Fruit fly (Drosophila melanogaster) whole organism, embryonic: ENCODE measurements around the gene Lst8.

Experiments
- Ada2b ChIP-seq: fragments of 200-800 bp; sonication (Bioruptor generic); IDR thresholded peaks from 2 replicates; pipeline ENCODE4 v1.3.6; 2022; ENCODE audit warnings: missing biosample characterization, missing genetic modification characterization
- Atf3 ChIP-seq: fragments of 200-800 bp; sonication (Bioruptor generic); optimal IDR thresholded peaks from 3 replicates; lab custom pipeline; 2016; ENCODE audit warnings: missing biosample characterization, missing genetic modification characterization
- B-H2 ChIP-seq: fragments of 200-800 bp; sonication (Bioruptor generic); optimal IDR thresholded peaks from 2 replicates; lab custom pipeline; 2018; ENCODE audit warnings: missing biosample characterization, mild to moderate bottlenecking, missing genetic modification characterization
- Bdp1 ChIP-seq: fragments of 200-800 bp; sonication (Bioruptor generic); optimal IDR thresholded peaks from 3 replicates; lab custom pipeline; 2016; ENCODE audit warnings: missing biosample characterization, missing genetic modification characterization
- BtbVII ChIP-seq: fragments of 200-800 bp; sonication (Bioruptor generic); optimal IDR thresholded peaks from 3 replicates; lab custom pipeline; 2017; ENCODE audit warnings: missing biosample characterization, mild to moderate bottlenecking, missing genetic modification characterization
- CG10543 ChIP-seq: fragments of 200-800 bp; sonication (Bioruptor generic); optimal IDR thresholded peaks from 3 replicates; lab custom pipeline; 2017; ENCODE audit warnings: missing biosample characterization, mild to moderate bottlenecking, missing genetic modification characterization, moderate library complexity
- CG10654 ChIP-seq: fragments of 200-800 bp; sonication (Bioruptor generic); optimal IDR thresholded peaks from 2 replicates; lab custom pipeline; 2016; ENCODE audit warnings: missing biosample characterization, missing genetic modification characterization
- CG12071 ChIP-seq: fragments of 200-800 bp; sonication (Bioruptor generic); optimal IDR thresholded peaks from 3 replicates; lab custom pipeline; 2018; ENCODE audit warnings: missing biosample characterization, mild to moderate bottlenecking, missing genetic modification characterization
- CG15073 ChIP-seq: fragments of 200-800 bp; sonication (Bioruptor generic); optimal IDR thresholded peaks from 2 replicates; lab custom pipeline; 2016; ENCODE audit warnings: missing biosample characterization, missing genetic modification characterization
- CG2120 ChIP-seq: fragments of 200-800 bp; sonication (Bioruptor generic); optimal IDR thresholded peaks from 3 replicates; lab custom pipeline; 2016; ENCODE audit warnings: missing biosample characterization, missing genetic modification characterization
- CG30020 ChIP-seq: fragments of 200-800 bp; optimal IDR thresholded peaks from 2 replicates; lab custom pipeline; 2019; ENCODE audit warnings: missing biosample characterization, mild to moderate bottlenecking, missing genetic modification characterization, moderate library complexity
- CG30403 ChIP-seq: fragments of 200-800 bp; sonication (Bioruptor generic); optimal IDR thresholded peaks from 3 replicates; lab custom pipeline; 2016; ENCODE audit warnings: missing biosample characterization, missing genetic modification characterization
- CG32532 ChIP-seq: fragments of 200-800 bp; sonication (Bioruptor generic); IDR thresholded peaks from 2 replicates; pipeline ENCODE4 v1.3.6; 2022; ENCODE audit warnings: missing biosample characterization, missing genetic modification characterization
- CG32767 ChIP-seq: fragments of 200-800 bp; sonication (Bioruptor generic); IDR thresholded peaks from 2 replicates; pipeline ENCODE4 v1.3.6; 2022; ENCODE audit warnings: missing biosample characterization, missing genetic modification characterization
- CG34224 ChIP-seq: fragments of 200-800 bp; sonication (Bioruptor generic); IDR thresholded peaks from 3 replicates; pipeline ENCODE4 v1.3.6; 2022; ENCODE audit warnings: missing biosample characterization, missing genetic modification characterization; ENCODE audit not compliant: partially characterized antibody
- CG4282 ChIP-seq: fragments of 200-800 bp; sonication (Bioruptor generic); optimal IDR thresholded peaks from 2 replicates; lab custom pipeline; 2016; ENCODE audit warnings: missing biosample characterization, missing genetic modification characterization
- CG4424 ChIP-seq: fragments of 200-800 bp; sonication (Bioruptor generic); optimal IDR thresholded peaks from 3 replicates; lab custom pipeline; 2016; ENCODE audit warnings: missing biosample characterization, missing genetic modification characterization
- CG5180 ChIP-seq: fragments of 200-800 bp; sonication (Bioruptor generic); optimal IDR thresholded peaks from 3 replicates; lab custom pipeline; 2017; ENCODE audit warnings: missing biosample characterization, missing genetic modification characterization, mild to moderate bottlenecking, moderate library complexity, missing genetic modification reagents
- CG6175 ChIP-seq: fragments of 200-800 bp; sonication (Bioruptor generic); IDR thresholded peaks from 3 replicates; pipeline ENCODE4 v1.3.6; 2022; ENCODE audit warnings: missing biosample characterization, missing genetic modification characterization
- CG8388 ChIP-seq: fragments of 200-800 bp; sonication (Bioruptor generic); optimal IDR thresholded peaks from 2 replicates; lab custom pipeline; 2019; ENCODE audit warnings: missing biosample characterization, mild to moderate bottlenecking, missing genetic modification characterization, moderate library complexity
- CG8944 ChIP-seq: fragments of 200-800 bp; sonication (Bioruptor generic); optimal IDR thresholded peaks from 3 replicates; lab custom pipeline; 2016; ENCODE audit warnings: missing biosample characterization, missing genetic modification characterization
- CG9609 ChIP-seq: fragments of 200-800 bp; sonication (Bioruptor generic); optimal IDR thresholded peaks from 3 replicates; lab custom pipeline; 2016; ENCODE audit warnings: missing biosample characterization, missing genetic modification characterization
- CoRest ChIP-seq: fragments of 200-800 bp; sonication (Bioruptor generic); optimal IDR thresholded peaks from 3 replicates; lab custom pipeline; 2018; ENCODE audit warnings: missing biosample characterization, mild to moderate bottlenecking, missing genetic modification characterization, moderate library complexity
- D19A ChIP-seq: fragments of 200-800 bp; optimal IDR thresholded peaks from 3 replicates; lab custom pipeline; 2019; ENCODE audit warnings: missing biosample characterization, mild to moderate bottlenecking, missing genetic modification characterization, moderate library complexity
- Dref ChIP-seq: fragments of 200-800 bp; sonication (Bioruptor generic); IDR thresholded peaks from 2 replicates; pipeline ENCODE4 v1.3.6; 2022; ENCODE audit warnings: missing biosample characterization, missing genetic modification characterization
- Eip74EF ChIP-seq, 2 experiments: fragments of 200-800 bp in 1 of 2; fragments of >200 bp in 1 of 2; sonication (Bioruptor generic) in 1 of 2; optimal IDR thresholded peaks; 2 replicates each; lab custom pipeline; 2017 to 2019; ENCODE audit warnings: missing biosample characterization in 2 of 2, missing genetic modification characterization in 2 of 2, mild to moderate bottlenecking in 1 of 2, moderate library complexity in 1 of 2
- Elba2 ChIP-seq: fragments of 200-800 bp; sonication (Bioruptor generic); optimal IDR thresholded peaks from 3 replicates; lab custom pipeline; 2016; ENCODE audit warnings: missing biosample characterization, missing genetic modification characterization
- Hand ChIP-seq: fragments of 200-800 bp; sonication (Bioruptor generic); optimal IDR thresholded peaks from 2 replicates; lab custom pipeline; 2017; ENCODE audit warnings: mild to moderate bottlenecking, missing biosample characterization, missing genetic modification reagents, missing genetic modification characterization
- Hr39 ChIP-seq: fragments of >200 bp; optimal IDR thresholded peaks from 2 replicates; lab custom pipeline; 2017
- Lim3 ChIP-seq: fragments of 200-800 bp; sonication (Bioruptor generic); IDR thresholded peaks from 2 replicates; pipeline ENCODE4 v1.3.6; 2022; ENCODE audit warnings: missing biosample characterization, missing genetic modification characterization
- Med ChIP-seq: fragments of 200-800 bp; sonication (Bioruptor generic); peaks from one replicate; lab custom pipeline; 2016; ENCODE audit warnings: missing biosample characterization, missing genetic modification characterization, mild to moderate bottlenecking, inconsistent platforms, moderate library complexity
- Mes4 ChIP-seq: fragments of 200-800 bp; sonication (Bioruptor generic); optimal IDR thresholded peaks from 2 replicates; lab custom pipeline; 2016; ENCODE audit warnings: missing biosample characterization, missing genetic modification characterization
- NC2β ChIP-seq: fragments of 200-800 bp; sonication (Bioruptor generic); optimal IDR thresholded peaks from 2 replicates; lab custom pipeline; 2016; ENCODE audit warnings: missing biosample characterization, missing genetic modification characterization
- Oli ChIP-seq: fragments of 200-800 bp; sonication (Bioruptor generic); optimal IDR thresholded peaks from 2 replicates; lab custom pipeline; 2018; ENCODE audit warnings: missing biosample characterization, mild to moderate bottlenecking, missing genetic modification characterization, moderate library complexity
- Ptx1 ChIP-seq: fragments of 200-800 bp; sonication (Bioruptor generic); IDR thresholded peaks from 2 replicates; pipeline ENCODE4 v1.3.6; 2022; ENCODE audit warnings: missing biosample characterization, missing genetic modification characterization
- Side ChIP-seq: fragments of 200-800 bp; sonication (Bioruptor generic); optimal IDR thresholded peaks from 2 replicates; lab custom pipeline; 2016; ENCODE audit warnings: missing biosample characterization, missing genetic modification characterization
- ara ChIP-seq: fragments of 200-800 bp; sonication (Bioruptor generic); IDR thresholded peaks from 2 replicates; pipeline ENCODE4 v1.3.6; 2022; ENCODE audit warnings: missing biosample characterization, missing genetic modification characterization
- ash1 ChIP-seq: fragments of 200-800 bp; sonication (Bioruptor generic); optimal IDR thresholded peaks from 2 replicates; lab custom pipeline; 2018; ENCODE audit warnings: missing biosample characterization, mild to moderate bottlenecking, missing genetic modification characterization
- bowl ChIP-seq: fragments of 200-800 bp; sonication (Bioruptor generic); IDR thresholded peaks from 2 replicates; pipeline ENCODE4 v1.3.6; 2022; ENCODE audit warnings: missing biosample characterization, missing genetic modification characterization
- chif ChIP-seq, 2 experiments: fragments of 200-800 bp; sonication (Bioruptor generic); optimal IDR thresholded peaks; 3 replicates each; lab custom pipeline; 2016; ENCODE audit warnings: missing biosample characterization in 2 of 2, missing genetic modification characterization in 2 of 2
- croc ChIP-seq: fragments of 200-800 bp; sonication (Bioruptor generic); conservative IDR thresholded peaks from 3 replicates; pipeline ENCODE4 v1.3.6; 2022; ENCODE audit warnings: missing biosample characterization, missing genetic modification characterization
- dimm ChIP-seq: fragments of 200-800 bp; sonication (Bioruptor generic); IDR thresholded peaks from 2 replicates; pipeline ENCODE4 v1.3.6; 2022; ENCODE audit warnings: missing biosample characterization, missing genetic modification characterization
- ftz-f1 ChIP-seq: fragments of 200-800 bp; sonication (Bioruptor generic); optimal IDR thresholded peaks from 2 replicates; lab custom pipeline; 2016; ENCODE audit warnings: missing biosample characterization, missing genetic modification characterization
- fu2 ChIP-seq: fragments of 200-800 bp; sonication (Bioruptor generic); optimal IDR thresholded peaks from 2 replicates; lab custom pipeline; 2016; ENCODE audit warnings: missing biosample characterization, missing genetic modification characterization
- gsb-n ChIP-seq: fragments of 200-800 bp; sonication (Bioruptor generic); optimal IDR thresholded peaks from 3 replicates; lab custom pipeline; 2018; ENCODE audit warnings: missing biosample characterization, mild to moderate bottlenecking, missing genetic modification characterization
- pb ChIP-seq: fragments of 200-800 bp; sonication (Bioruptor generic); optimal IDR thresholded peaks from 3 replicates; lab custom pipeline; 2016; ENCODE audit warnings: missing biosample characterization, missing genetic modification characterization
- sug ChIP-seq: fragments of 200-800 bp; optimal IDR thresholded peaks from 2 replicates; lab custom pipeline; 2019; ENCODE audit warnings: missing biosample characterization, mild to moderate bottlenecking, missing genetic modification characterization, moderate library complexity
- tap ChIP-seq: fragments of 200-800 bp; optimal IDR thresholded peaks from 3 replicates; lab custom pipeline; 2019; ENCODE audit warnings: missing biosample characterization, mild to moderate bottlenecking, missing genetic modification characterization, moderate library complexity
- ttk ChIP-seq: fragments of 200-800 bp; sonication (Bioruptor generic); IDR thresholded peaks from 2 replicates; pipeline ENCODE4 v2.1.2; 2022; ENCODE audit warnings: missing biosample characterization, missing genetic modification characterization
- usp ChIP-seq: fragments of >200 bp; optimal IDR thresholded peaks from 2 replicates; lab custom pipeline; 2017; ENCODE audit warnings: missing biosample characterization, missing genetic modification characterization

The Lst8 gene

DNA sequence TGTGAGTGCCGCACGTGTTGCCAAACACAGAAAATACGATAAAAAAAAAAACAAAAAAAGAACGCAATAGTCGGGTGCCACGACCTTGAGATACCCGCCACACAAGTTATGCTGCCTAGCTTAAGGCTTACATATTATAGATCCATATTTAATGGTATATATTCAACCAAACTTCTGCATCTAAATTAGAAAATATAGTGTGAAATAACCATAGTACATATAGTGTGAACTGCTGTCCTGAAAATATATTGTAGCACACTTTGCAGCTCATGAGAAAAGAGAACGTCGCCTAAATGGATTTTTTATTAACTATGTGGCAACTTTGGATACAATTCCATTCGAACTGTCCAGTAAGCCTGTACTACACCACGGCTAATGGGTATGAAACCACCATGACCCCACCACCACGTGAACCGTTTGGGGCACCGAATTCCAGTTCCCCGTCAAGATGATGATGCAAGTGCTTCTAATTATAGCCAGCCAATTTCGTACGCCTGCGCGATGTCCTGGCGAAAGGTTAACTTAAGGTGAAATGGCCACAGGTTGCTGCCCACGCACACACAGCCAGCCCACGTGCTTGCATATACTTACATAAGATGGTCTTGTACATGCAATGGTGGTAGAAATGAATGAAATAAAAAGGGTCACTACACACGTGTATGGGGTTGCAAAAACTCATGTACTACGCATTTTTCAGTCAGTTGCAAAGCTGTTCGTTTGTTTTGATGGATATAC is 5.5 kb downstream of the Lst8 start (continued):
- no peak for TF ChIP-seq B-H2 (GFP tag; lab: Kevin White, UChicago)
- TF ChIP-seq ash1, result no peak
- peak; percentile 71 for TF ChIP-seq CG4424 (GFP tag; lab: Kevin White, UChicago)
- peak; percentile 82 for TF ChIP-seq CG30403 (GFP tag; lab: Kevin White, UChicago)
- TF ChIP-seq Med (GFP tag; lab: Kevin White, UChicago), result peak; percentile 94
- TF ChIP-seq ara, result peak; percentile 35; the same call in 1 of the 2 replicates
- no peak for TF ChIP-seq usp (GFP tag; lab: Kevin White, UChicago)
- peak; percentile 34 for TF ChIP-seq Mes4 (GFP tag; lab: Kevin White, UChicago)
- TF ChIP-seq ttk (GFP tag; lab: Robert Waterston, UW), result peak; percentile 44
- TF ChIP-seq Ada2b, result peak; percentile 62; the same call in 1 of the 2 replicates
- TF ChIP-seq bowl (GFP tag; lab: Robert Waterston, UW), result 0 out of 2 replicates have a peak, but pooled peaks have one; percentile 7
- TF ChIP-seq gsb-n (tag; lab: Kevin White, UChicago), result peak; percentile 30
- 0 out of 2 replicates have a peak, but pooled peaks have one; percentile 24 for TF ChIP-seq dimm
- no peak for TF ChIP-seq CG15073 (GFP tag; lab: Kevin White, UChicago)
- TF ChIP-seq Oli (tag; lab: Kevin White, UChicago), result peak; percentile 82
- peak; percentile 5 for TF ChIP-seq CG30020 (tag; lab: Kevin White, UChicago)
- TF ChIP-seq CoRest (tag; lab: Kevin White, UChicago), result peak; percentile 85
- TF ChIP-seq Hand, result peak; percentile 80
- TF ChIP-seq sug, result peak; percentile 56
- TF ChIP-seq croc (GFP tag; lab: Robert Waterston, UW), result peak; percentile 50; the same call in 2 of the 3 replicates
- no peak for TF ChIP-seq Elba2 (GFP tag; lab: Kevin White, UChicago)
- peak; percentile 49; the same call in 1 of the 3 replicates for TF ChIP-seq CG6175 (GFP tag; lab: Robert Waterston, UW)
- TF ChIP-seq BtbVII, result peak; percentile 65
- TF ChIP-seq Dref (GFP tag; lab: Robert Waterston, UW), result no peak
- TF ChIP-seq CG2120 (GFP tag; lab: Kevin White, UChicago), result peak; percentile 90
- TF ChIP-seq CG4282, result peak; percentile 40
- TF ChIP-seq CG8944 (GFP tag; lab: Kevin White, UChicago), result peak; percentile 49
- TF ChIP-seq chif (GFP tag; optimal IDR thresholded peaks at IDR 0.05; lab: Kevin White, UChicago), result peak; percentile 59 to 84
- TF ChIP-seq Atf3 (GFP tag; lab: Kevin White, UChicago), result peak; percentile 46
- peak; percentile 21 for TF ChIP-seq NC2β
- peak; percentile 77 for TF ChIP-seq D19A (tag; lab: Kevin White, UChicago)
- TF ChIP-seq CG32532 (GFP tag; lab: Robert Waterston, UW), result peak; percentile 74
- TF ChIP-seq tap (tag; lab: Kevin White, UChicago), result peak; percentile 44
- TF ChIP-seq fu2 (GFP tag; lab: Kevin White, UChicago), result peak; percentile 50
- peak; percentile 44 for TF ChIP-seq Bdp1 (GFP tag; lab: Kevin White, UChicago)
- peak; percentile 95 for TF ChIP-seq ftz-f1 (GFP tag; lab: Kevin White, UChicago)
- TF ChIP-seq Ptx1, result peak; percentile 74
- TF ChIP-seq CG34224 (GFP tag; lab: Robert Waterston, UW), result no peak
- peak; percentile 65 for TF ChIP-seq CG10543 (GFP tag; lab: Kevin White, UChicago)
- TF ChIP-seq CG9609 (GFP tag; lab: Kevin White, UChicago), result peak; percentile 81
- TF ChIP-seq CG12071 (GFP tag; lab: Kevin White, UChicago), result peak; percentile 44
- TF ChIP-seq CG5180 (GFP tag; lab: Kevin White, UChicago), result peak; percentile 53
- TF ChIP-seq CG10654 (GFP tag; lab: Kevin White, UChicago), result peak; percentile 62
- peak; percentile 43 for TF ChIP-seq pb (GFP tag; lab: Kevin White, UChicago)
- TF ChIP-seq Eip74EF (GFP tag; optimal IDR thresholded peaks at IDR 0.05; lab: Kevin White, UChicago), result peak in 1 of 2 experiments; percentile 70
- TF ChIP-seq CG32767 (GFP tag; lab: Robert Waterston, UW), result peak; percentile 62
- TF ChIP-seq Lim3 (GFP tag; lab: Robert Waterston, UW), result no peak
- peak; percentile 50 for TF ChIP-seq Side (GFP tag; lab: Kevin White, UChicago)
- TF ChIP-seq Hr39 (lab: Kevin White, UChicago), result no peak
- TF ChIP-seq CG8388 (GFP tag; lab: Kevin White, UChicago), result peak; percentile 66
